Worm (Caenorhabditis elegans): ENCODE results near the gene grl-17.

DNA sequence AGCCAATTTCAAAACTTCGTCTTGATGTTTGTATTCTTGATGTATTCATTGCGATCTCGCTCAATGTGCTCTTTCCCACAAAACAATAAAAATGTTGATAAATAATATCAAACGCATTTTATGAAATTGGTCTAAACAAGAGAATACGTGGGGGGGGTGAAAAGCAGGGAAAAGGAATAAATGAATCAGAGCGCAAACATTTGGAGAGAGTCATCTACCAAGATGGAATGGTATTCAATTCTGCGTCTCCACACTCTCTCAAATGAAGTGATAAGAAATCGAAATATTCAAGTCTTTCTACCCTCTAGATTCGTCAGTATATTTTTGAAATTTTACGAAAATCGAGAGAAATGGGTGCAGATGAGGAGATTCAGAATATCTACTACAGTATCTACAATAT lies 17.0 kb upstream of the grl-17 start, which contains the start of gene C50B8.5:
- TF ChIP-seq zip-5 (tag; optimal IDR thresholded peaks at IDR 0.05) (no peak), rnt-1 (tag; optimal IDR thresholded peaks at IDR 0.05) (no peak), eyg-1 (tag; optimal IDR thresholded peaks at IDR 0.05) (no peak), gmeb-2 (tag; optimal IDR thresholded peaks at IDR 0.05) (no peak), F13H6.1 (tag; optimal IDR thresholded peaks at IDR 0.05) (no peak), ceh-45 (GFP tag; IDR thresholded peaks at IDR 0.05) (no peak)

Data from whole organism, late embryonic.